Worm (Caenorhabditis elegans): Measurements from ENCODE around the gene D1086.21.
"Not testable (repeated sequence)": the region's sequence is repeated elsewhere in the genome, so short reads cannot be mapped to it uniquely, and the experiment has no call there.

The D1086.21 gene

ce11 chrV:14028256-14028743 lies 36.2 kb upstream of the D1086.21 start (continued):
- TF ChIP-seq sdz-12 (GFP tag; optimal IDR thresholded peaks at IDR 0.05) (no peak), ZK337.2 (GFP tag; IDR thresholded peaks at IDR 0.05) (no peak), hlh-30 (tag; optimal IDR thresholded peaks at IDR 0.05; ENCODE audit: insufficient read depth) (peak; percentile 37), mdt-29 (GFP tag; IDR thresholded peaks at IDR 0.05) (peak; percentile 60; the same call in 1 of the 2 replicates), spr-1 (tag; optimal IDR thresholded peaks at IDR 0.05) (peak; percentile 64), nhr-41 (GFP tag; IDR thresholded peaks at IDR 0.05) (no peak), nhr-42 (GFP tag; IDR thresholded peaks at IDR 0.05) (peak; percentile 71), set-16 (GFP tag; IDR thresholded peaks at IDR 0.05) (peak; percentile 75), mes-2 (tag; optimal IDR thresholded peaks at IDR 0.05; ENCODE audit: poor library complexity, severe bottlenecking) (peak; percentile 59), ceh-20 (GFP tag; IDR thresholded peaks at IDR 0.05) (0 out of 2 replicates have a peak, but pooled peaks have one; percentile 34), nhr-77 (tag; optimal IDR thresholded peaks at IDR 0.05) (peak; percentile 16), ama-1 (optimal IDR thresholded peaks at IDR 0.05) (peak; percentile 91), mxl-3 (GFP tag; optimal IDR thresholded peaks at IDR 0.05) (peak; percentile 51), T26A8.4 (GFP tag; IDR thresholded peaks at IDR 0.05) (peak; percentile 94)

- TF ChIP-seq duxl-1 (tag; optimal IDR thresholded peaks at IDR 0.05; ENCODE audit: poor library complexity), result no peak
- no peak for TF ChIP-seq R02D3.7 (tag; optimal IDR thresholded peaks at IDR 0.05)
- TF ChIP-seq dmd-6 (GFP tag; IDR thresholded peaks at IDR 0.05), result no peak
- TF ChIP-seq daf-16 (GFP tag; optimal IDR thresholded peaks at IDR 0.05), result no peak
- TF ChIP-seq daf-16 (tag; optimal IDR thresholded peaks at IDR 0.05), result no peak
Observed at ce11 chrV:14033649-14034048, 30.9 kb upstream of the D1086.21 start, which contains the start of gene ins-10. Gene ins-10 (plus strand): TSS chrV:14033949.

- TF ChIP-seq rbr-2 (tag; optimal IDR thresholded peaks at IDR 0.05) (peak; percentile 56), D1046.2 (GFP tag; IDR thresholded peaks at IDR 0.05) (peak; percentile 94), zfp-3 (GFP tag; conservative IDR thresholded peaks at IDR 0.05) (peak; percentile 90), mdt-29 (GFP tag; IDR thresholded peaks at IDR 0.05) (peak; percentile 83), mes-2 (tag; optimal IDR thresholded peaks at IDR 0.05; ENCODE audit: poor library complexity, severe bottlenecking) (peak; percentile 57), snpc-1.2 (GFP tag; IDR thresholded peaks at IDR 0.05) (peak; percentile 90), lin-38 (GFP tag; IDR thresholded peaks at IDR 0.05) (peak; percentile 99), egl-43 (GFP tag; IDR thresholded peaks at IDR 0.05) (peak; percentile 92), lin-15B (tag; optimal IDR thresholded peaks at IDR 0.05) (peak; percentile 17), vab-7 (GFP tag; IDR thresholded peaks at IDR 0.05) (peak; percentile 95), Y105C5A.15 (GFP tag; IDR thresholded peaks at IDR 0.05) (peak; percentile 67; the same call in 1 of the 2 replicates), pha-4 (GFP tag; IDR thresholded peaks at IDR 0.05) (peak; percentile 86), mep-1 (tag; optimal IDR thresholded peaks at IDR 0.05) (peak; percentile 51), dmd-9 (GFP tag; IDR thresholded peaks at IDR 0.05) (peak; percentile 93), lim-7 (GFP tag; IDR thresholded peaks at IDR 0.05) (0 out of 2 replicates have a peak, but pooled peaks have one; percentile 51), daf-8 (GFP tag; IDR thresholded peaks at IDR 0.05) (peak; percentile 71; the same call in 1 of the 2 replicates), set-16 (GFP tag; IDR thresholded peaks at IDR 0.05) (peak; percentile 87), ctbp-1 (GFP tag; IDR thresholded peaks at IDR 0.05) (peak; percentile 90), Y48G9A.11 (GFP tag; IDR thresholded peaks at IDR 0.05) (peak; percentile 86), F37D6.2 (tag; optimal IDR thresholded peaks at IDR 0.05) (peak; percentile 32), ZK337.2 (GFP tag; IDR thresholded peaks at IDR 0.05) (0 out of 2 replicates have a peak, but pooled peaks have one; percentile 67), nhr-41 (GFP tag; IDR thresholded peaks at IDR 0.05) (peak; percentile 72; the same call in 1 of the 2 replicates), hlh-11 (tag; optimal IDR thresholded peaks at IDR 0.05) (peak; percentile 54), dmd-6 (GFP tag; IDR thresholded peaks at IDR 0.05) (peak; percentile 89), lin-29 (GFP tag; IDR thresholded peaks at IDR 0.05) (peak; percentile 86), saeg-2 (GFP tag; IDR thresholded peaks at IDR 0.05) (peak; percentile 92), tra-1 (GFP tag; IDR thresholded peaks at IDR 0.05) (peak; percentile 76; the same call in 1 of the 2 replicates), ceh-20 (GFP tag; IDR thresholded peaks at IDR 0.05) (peak; percentile 96), madf-9 (GFP tag; conservative IDR thresholded peaks at IDR 0.05) (peak; percentile 87), Y75B8A.6 (GFP tag; IDR thresholded peaks at IDR 0.05) (0 out of 2 replicates have a peak, but pooled peaks have one; percentile 54), unc-130 (GFP tag; optimal IDR thresholded peaks at IDR 0.05) (peak; percentile 43)
- TF ChIP-seq pha-4 (tag; optimal IDR thresholded peaks at IDR 0.05), result not testable (repeated sequence)
Observed at ce11 chrV:14038328-14039084, 26.0 kb upstream of the D1086.21 start, which contains the start of gene vps-39. Gene vps-39 (minus strand): TSS chrV:14038378.

Measured in whole organism, L4 larva.